Worm (Caenorhabditis elegans) whole organism, mixed stage, embryonic: ENCODE data around the gene ugt-7.

Source experiments
- ces-1 ChIP-seq: fragments of 150-350 bp; optimal IDR thresholded peaks from 2 replicates; lab custom pipeline; 2014; ENCODE audit warnings: missing biosample characterization, missing genetic modification reagents, missing genetic modification characterization
- elt-3 ChIP-seq: fragments of 150-350 bp; optimal IDR thresholded peaks from 2 replicates; lab custom pipeline; 2014; ENCODE audit warnings: missing biosample characterization, missing genetic modification characterization
- nhr-12 ChIP-seq: fragments of 150-350 bp; optimal IDR thresholded peaks from 2 replicates; lab custom pipeline; 2014; ENCODE audit warnings: missing biosample characterization, missing genetic modification characterization
- snpc-4 ChIP-seq: fragments of 150-350 bp; optimal IDR thresholded peaks from 2 replicates; lab custom pipeline; 2014; ENCODE audit warnings: missing biosample characterization, missing genetic modification characterization
- sptf-1 ChIP-seq: sonication (generic microtip); optimal IDR thresholded peaks from 2 replicates; lab custom pipeline; 2017; ENCODE audit warnings: mild to moderate bottlenecking, missing genetic modification characterization, moderate library complexity, missing compliant biosample characterization
- unc-120 ChIP-seq: sonication (generic microtip); optimal IDR thresholded peaks from 2 replicates; lab custom pipeline; 2017; ENCODE audit warnings: missing genetic modification characterization, missing compliant biosample characterization; ENCODE audit not compliant: poor library complexity, severe bottlenecking

ce11 chrV:4964671-4965420, 35.5 kb downstream of the ugt-7 start:
- TF ChIP-seq ces-1 (GFP tag; lab: Kevin White, UChicago) (no peak), elt-3 (tag; lab: Kevin White, UChicago) (no peak), unc-120 (tag; lab: Kevin White, UChicago) (no peak), nhr-12 (tag; lab: Kevin White, UChicago) (no peak), snpc-4 (tag; lab: Kevin White, UChicago) (no peak), sptf-1 (no peak)
